Worm (Caenorhabditis elegans) whole organism, L3 larva: ENCODE data around the gene vha-11.

Experiments
- R02D3.7 ChIP-seq: fragments of 150-350 bp; optimal IDR thresholded peaks from 2 replicates; lab custom pipeline; 2014; ENCODE audit warnings: missing biosample characterization, missing genetic modification characterization
- aly-2 ChIP-seq: fragments of 150-350 bp; optimal IDR thresholded peaks from 2 replicates; lab custom pipeline; 2014; ENCODE audit warnings: missing biosample characterization, missing genetic modification characterization
- ama-1 ChIP-seq: fragments of 150-350 bp; optimal IDR thresholded peaks from 2 replicates; lab custom pipeline; 2018
- elt-3 ChIP-seq, 3 experiments: fragments of 150-350 bp in 1 of 3; sonication (generic microtip) in 2 of 3; optimal IDR thresholded peaks; 2 replicates in 2 of 3; 4 replicates in 1 of 3; lab custom pipeline; 2014 to 2017; ENCODE audit warnings: missing biosample characterization in 3 of 3, missing genetic modification characterization in 3 of 3
- nhr-11 ChIP-seq: fragments of 150-350 bp; optimal IDR thresholded peaks from 2 replicates; lab custom pipeline; 2014; ENCODE audit warnings: missing biosample characterization, missing genetic modification characterization
- nhr-77 ChIP-seq: fragments of 150-350 bp; optimal IDR thresholded peaks from 2 replicates; lab custom pipeline; 2014; ENCODE audit warnings: missing biosample characterization, missing genetic modification characterization
- skn-1 ChIP-seq: fragments of 150-350 bp; optimal IDR thresholded peaks from 2 replicates; lab custom pipeline; 2014; ENCODE audit warnings: missing biosample characterization, missing genetic modification characterization
- unc-39 ChIP-seq: sonication (generic microtip); optimal IDR thresholded peaks from 4 replicates; lab custom pipeline; 2017; ENCODE audit warnings: missing biosample characterization, missing genetic modification characterization
- unc-62 ChIP-seq: fragments of 150-350 bp; sonication (generic microtip); optimal IDR thresholded peaks from 4 replicates; lab custom pipeline; 2014; ENCODE audit warnings: missing biosample characterization, missing genetic modification reagents, missing genetic modification characterization

DNA sequence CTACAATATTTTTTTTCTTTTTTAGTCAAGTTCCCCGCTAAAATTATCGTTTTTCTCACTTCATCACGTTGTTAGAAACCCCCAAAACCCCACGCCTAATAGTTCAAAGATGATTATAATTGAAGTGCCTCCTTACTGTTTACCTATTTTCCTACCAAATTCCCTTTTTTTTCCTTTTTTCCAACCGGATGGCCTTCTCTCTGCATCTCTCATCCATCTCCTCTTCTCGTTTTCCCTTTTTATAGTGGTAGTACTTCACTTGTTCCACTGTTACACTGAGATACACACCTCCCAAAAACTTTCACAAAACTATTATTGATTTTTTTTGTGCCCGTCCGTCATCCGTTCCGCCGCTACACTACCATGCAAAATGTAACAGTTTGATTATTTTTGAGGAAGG is 8.6 kb upstream of the vha-11 start, which contains the start of gene nsy-4:
- TF ChIP-seq ama-1 (no peak), skn-1 (no peak), elt-3 (tag; optimal IDR thresholded peaks at IDR 0.05; lab: Kevin White, UChicago) (no peak), unc-39 (tag; lab: Kevin White, UChicago) (no peak), unc-62 (GFP tag; lab: Kevin White, UChicago) (no peak), nhr-11 (tag; lab: Kevin White, UChicago) (no peak), nhr-77 (no peak), R02D3.7 (tag; lab: Kevin White, UChicago) (no peak), aly-2 (tag; lab: Kevin White, UChicago) (no peak)
